Worm (Caenorhabditis elegans) whole organism, L2 larva: ENCODE data around the gene ndub-2.

Experiments used
- R02D3.7 ChIP-seq: fragments of 150-350 bp; optimal IDR thresholded peaks from 2 replicates; lab custom pipeline; 2014; ENCODE audit warnings: missing biosample characterization, missing genetic modification characterization
- ZK546.5 ChIP-seq: sonication (generic microtip); optimal IDR thresholded peaks from 2 replicates; lab custom pipeline; 2017; ENCODE audit warnings: missing biosample characterization, missing genetic modification characterization
- egl-27 ChIP-seq: sonication (generic microtip); optimal IDR thresholded peaks from 3 replicates; lab custom pipeline; 2017; ENCODE audit warnings: missing biosample characterization, missing genetic modification reagents, missing genetic modification characterization
- elt-3 ChIP-seq: sonication (generic microtip); optimal IDR thresholded peaks from 2 replicates; lab custom pipeline; 2017; ENCODE audit warnings: missing biosample characterization, missing genetic modification characterization
- fos-1 ChIP-seq: fragments of 150-350 bp; optimal IDR thresholded peaks from 2 replicates; lab custom pipeline; 2014; ENCODE audit warnings: missing biosample characterization, missing genetic modification characterization
- lin-39 ChIP-seq: fragments of 150-350 bp; optimal IDR thresholded peaks from 2 replicates; lab custom pipeline; 2014; ENCODE audit warnings: missing biosample characterization, missing genetic modification reagents, missing genetic modification characterization
- lsy-2 ChIP-seq, 2 experiments: fragments of 150-350 bp in 1 of 2; sonication (generic microtip) in 1 of 2; optimal IDR thresholded peaks; 2 replicates each; lab custom pipeline; 2014 to 2017; ENCODE audit warnings: missing biosample characterization in 2 of 2, missing genetic modification characterization in 2 of 2
- nhr-11 ChIP-seq: fragments of 150-350 bp; optimal IDR thresholded peaks from 2 replicates; lab custom pipeline; 2014; ENCODE audit warnings: missing biosample characterization, missing genetic modification characterization
- nhr-12 ChIP-seq: fragments of 150-350 bp; optimal IDR thresholded peaks from 2 replicates; lab custom pipeline; 2014; ENCODE audit warnings: missing biosample characterization, missing genetic modification characterization
- nhr-6 ChIP-seq: fragments of 150-350 bp; optimal IDR thresholded peaks from 2 replicates; lab custom pipeline; 2014; ENCODE audit warnings: missing biosample characterization, missing genetic modification characterization
- skn-1 ChIP-seq: sonication (generic microtip); optimal IDR thresholded peaks from 2 replicates; lab custom pipeline; 2017; ENCODE audit warnings: missing biosample characterization, missing genetic modification characterization
- snpc-4 ChIP-seq: fragments of 150-350 bp; optimal IDR thresholded peaks from 2 replicates; lab custom pipeline; 2014; ENCODE audit warnings: missing biosample characterization, missing genetic modification characterization
- zag-1 ChIP-seq: fragments of 150-350 bp; optimal IDR thresholded peaks from 2 replicates; lab custom pipeline; 2014; ENCODE audit warnings: missing biosample characterization, missing genetic modification characterization

ce11 chrII:8987962-8988361 lies 8.2 kb upstream of the ndub-2 start, which contains the start of gene C18E9.8:
- TF ChIP-seq nhr-6 (no peak), nhr-11 (no peak), egl-27 (tag; lab: Kevin White, UChicago) (no peak), lsy-2 (tag; optimal IDR thresholded peaks at IDR 0.05; lab: Kevin White, UChicago) (no peak), fos-1 (tag; lab: Kevin White, UChicago) (no peak), R02D3.7 (tag; lab: Kevin White, UChicago) (no peak), zag-1 (tag; lab: Kevin White, UChicago) (no peak), nhr-12 (tag; lab: Kevin White, UChicago) (no peak), skn-1 (tag; lab: Kevin White, UChicago) (no peak), snpc-4 (tag; lab: Kevin White, UChicago) (no peak), lin-39 (no peak), ZK546.5 (tag; lab: Kevin White, UChicago) (no peak), elt-3 (tag; lab: Kevin White, UChicago) (no peak)
